Comparison of ENCODE assay signal across 4 worm cellular contexts in genomic region chrIII:10986438-10986837, ce11.
TF ChIP-seq lines count a peak whose summit lies in the region.

No protein-coding gene starts in this region.

TF ChIP-seq in whole organism, L1 larva, 84 proteins besides CTCF, POLR2A, EP300 and RAD21:
- TF ChIP-seq nhr-47 (tag; optimal IDR thresholded peaks at IDR 0.05; lab: Kevin White, UChicago) (peak; percentile 2), nhr-85 (tag; lab: Kevin White, UChicago) (peak; percentile 30), blmp-1 (tag; optimal IDR thresholded peaks at IDR 0.05; lab: Kevin White, UChicago) (peak; percentile 57)
TF ChIP-seq in whole organism, L1 larva: peak in this region for 3; not testable (repeated sequence) for 81.

TF ChIP-seq in whole organism, L2 larva, 48 proteins besides CTCF, POLR2A, EP300 and RAD21:
- peak; percentile 16 for TF ChIP-seq blmp-1 (tag; optimal IDR thresholded peaks at IDR 0.05; lab: Kevin White, UChicago; ENCODE audit: insufficient read depth)

TF ChIP-seq in whole organism, L3 larva, 47 proteins besides CTCF, POLR2A, EP300 and RAD21:
- peak; percentile 25 for TF ChIP-seq nhr-25 (tag; optimal IDR thresholded peaks at IDR 0.05; lab: Kevin White, UChicago)
- TF ChIP-seq nhr-43 (tag; optimal IDR thresholded peaks at IDR 0.05; lab: Kevin White, UChicago; ENCODE audit: poor library complexity, severe bottlenecking): peak; percentile 48

TF ChIP-seq in whole organism, L4 larva, 104 proteins besides CTCF, POLR2A, EP300 and RAD21:
- TF ChIP-seq ama-1 (optimal IDR thresholded peaks at IDR 0.05; lab: Kevin White, UChicago): peak; percentile 22
- TF ChIP-seq mes-2 (tag; optimal IDR thresholded peaks at IDR 0.05; lab: Kevin White, UChicago; ENCODE audit: poor library complexity, severe bottlenecking): peak; percentile 13
- TF ChIP-seq aha-1 (tag; lab: Kevin White, UChicago): peak; percentile 87
